Worm (Caenorhabditis elegans): ENCODE results near the gene cct-8.

- TF ChIP-seq madf-10 (tag; optimal IDR thresholded peaks at IDR 0.05) (no peak), B0035.1 (tag; optimal IDR thresholded peaks at IDR 0.05) (no peak), nfyb-1 (GFP tag; IDR thresholded peaks at IDR 0.05) (no peak), attf-6 (GFP tag; IDR thresholded peaks at IDR 0.05) (no peak), Y56A3A.18 (GFP tag; IDR thresholded peaks at IDR 0.05) (no peak), ama-1 (optimal IDR thresholded peaks at IDR 0.05) (no peak), ama-1 (GFP tag; optimal IDR thresholded peaks at IDR 0.05) (no peak), snpc-1.1 (tag; optimal IDR thresholded peaks at IDR 0.05; ENCODE audit: insufficient read depth) (no peak), F39B2.1 (GFP tag; IDR thresholded peaks at IDR 0.05) (no peak), ceh-91 (GFP tag; IDR thresholded peaks at IDR 0.05) (no peak), pha-4 (tag; optimal IDR thresholded peaks at IDR 0.05) (no peak), gei-17 (GFP tag; optimal IDR thresholded peaks at IDR 0.05) (no peak), F55B11.4 (tag; optimal IDR thresholded peaks at IDR 0.05; ENCODE audit: borderline replicate concordance, insufficient read depth) (no peak), ztf-3 (GFP tag; optimal IDR thresholded peaks at IDR 0.05) (no peak)
Observed at ce11 chrIV:1056263-1056942, 37.3 kb downstream of the cct-8 start, which contains the start of the genes Y55F3AM.13 and mrps-25.

Measured in whole organism, young adult.